Worm (Caenorhabditis elegans) whole organism, L4 larva: ENCODE measurements around the gene pmt-1.

Experiments used
- D1046.2 ChIP-seq: fragments of 200-800 bp; sonication (Bioruptor generic); IDR thresholded peaks from 2 replicates; pipeline ENCODE4 v1.3.6; 2022; ENCODE audit warnings: missing genetic modification characterization, missing compliant biosample characterization
- F26F4.8 ChIP-seq: fragments of 200-800 bp; sonication (Bioruptor generic); conservative IDR thresholded peaks from 2 replicates; pipeline ENCODE4 v1.3.6; 2022; ENCODE audit warnings: missing genetic modification characterization, missing compliant biosample characterization
- F37D6.2 ChIP-seq: sonication (generic microtip); optimal IDR thresholded peaks from 2 replicates; lab custom pipeline; 2016; ENCODE audit warnings: mild to moderate bottlenecking, missing genetic modification characterization, missing compliant biosample characterization
- F44E2.7 ChIP-seq: fragments of 200-800 bp; sonication (Bioruptor generic); IDR thresholded peaks from 2 replicates; pipeline ENCODE4 v2.1.2; 2022; ENCODE audit warnings: missing genetic modification characterization, missing compliant biosample characterization
- T20F7.1 ChIP-seq: fragments of 200-800 bp; sonication (Bioruptor generic); optimal IDR thresholded peaks from 2 replicates; lab custom pipeline; 2018; ENCODE audit warnings: mild to moderate bottlenecking, missing genetic modification characterization, missing compliant biosample characterization
- Y105C5A.15 ChIP-seq: fragments of 200-800 bp; sonication (Bioruptor generic); IDR thresholded peaks from 2 replicates; pipeline ENCODE4 v1.3.6; 2022; ENCODE audit warnings: missing genetic modification characterization, missing compliant biosample characterization
- Y48G9A.11 ChIP-seq: fragments of 200-800 bp; sonication (Bioruptor generic); IDR thresholded peaks from 2 replicates; pipeline ENCODE4 v1.3.6; 2022; ENCODE audit warnings: missing genetic modification reagents, missing genetic modification characterization, missing compliant biosample characterization
- ZK337.2 ChIP-seq: fragments of 200-800 bp; sonication (Bioruptor generic); IDR thresholded peaks from 2 replicates; pipeline ENCODE4 v1.3.6; 2022; ENCODE audit warnings: missing genetic modification reagents, missing genetic modification characterization, missing compliant biosample characterization
- aha-1 ChIP-seq: fragments of 150-350 bp; peaks from one replicate; lab custom pipeline; 2014; ENCODE audit warnings: missing biosample characterization, missing genetic modification characterization
- arid-1 ChIP-seq: fragments of 200-800 bp; sonication (Bioruptor generic); conservative IDR thresholded peaks from 2 replicates; pipeline ENCODE4 v1.3.6; 2022; ENCODE audit warnings: missing genetic modification reagents, missing genetic modification characterization, missing compliant biosample characterization
- ceh-20 ChIP-seq: fragments of 200-800 bp; sonication (Bioruptor generic); IDR thresholded peaks from 2 replicates; pipeline ENCODE4 v1.3.6; 2022; ENCODE audit warnings: missing genetic modification reagents, missing genetic modification characterization, missing compliant biosample characterization
- ceh-44 ChIP-seq: fragments of 200-800 bp; sonication (Bioruptor generic); IDR thresholded peaks from 2 replicates; pipeline ENCODE4 v1.3.6; 2022; ENCODE audit warnings: missing genetic modification reagents, missing genetic modification characterization, missing compliant biosample characterization
- ctbp-1 ChIP-seq: fragments of 200-800 bp; sonication (Bioruptor generic); IDR thresholded peaks from 2 replicates; pipeline ENCODE4 v1.3.6; 2022; ENCODE audit warnings: missing genetic modification reagents, missing genetic modification characterization, missing compliant biosample characterization
- daf-16 ChIP-seq, 3 experiments: sonication (generic microtip); optimal IDR thresholded peaks; 2 replicates each; lab custom pipeline; 2016 to 2017; ENCODE audit warnings: missing genetic modification characterization in 3 of 3, missing genetic modification reagents in 3 of 3, mild to moderate bottlenecking in 2 of 3, missing compliant biosample characterization in 2 of 3, missing biosample characterization in 1 of 3, moderate library complexity in 1 of 3
- daf-19 ChIP-seq: fragments of 200-800 bp; sonication (Bioruptor generic); conservative IDR thresholded peaks from 2 replicates; pipeline ENCODE4 v1.3.6; 2022; ENCODE audit warnings: missing genetic modification characterization, missing compliant biosample characterization
- daf-8 ChIP-seq: fragments of 200-800 bp; sonication (Bioruptor generic); IDR thresholded peaks from 2 replicates; pipeline ENCODE4 v1.3.6; 2022; ENCODE audit warnings: missing genetic modification characterization, missing compliant biosample characterization
- dpl-1 ChIP-seq: fragments of 150-350 bp; optimal IDR thresholded peaks from 2 replicates; lab custom pipeline; 2014; ENCODE audit warnings: missing biosample characterization, missing genetic modification reagents, missing genetic modification characterization
- dve-1 ChIP-seq: sonication (generic microtip); optimal IDR thresholded peaks from 2 replicates; lab custom pipeline; 2017; ENCODE audit warnings: antibody characterized with exemption, mild to moderate bottlenecking, missing genetic modification characterization, missing compliant biosample characterization; ENCODE audit not compliant: insufficient read depth
- egl-27 ChIP-seq: sonication (generic microtip); optimal IDR thresholded peaks from 3 replicates; lab custom pipeline; 2017; ENCODE audit warnings: missing biosample characterization, missing genetic modification reagents, missing genetic modification characterization
- fkh-10 ChIP-seq: fragments of 150-350 bp; optimal IDR thresholded peaks from 2 replicates; lab custom pipeline; 2014; ENCODE audit warnings: missing biosample characterization, missing genetic modification reagents, missing genetic modification characterization
- gei-8 ChIP-seq: fragments of 200-800 bp; sonication (Bioruptor generic); optimal IDR thresholded peaks from 2 replicates; lab custom pipeline; 2018; ENCODE audit warnings: mild to moderate bottlenecking, missing genetic modification characterization, missing compliant biosample characterization
- lin-15B ChIP-seq: fragments of 150-350 bp; sonication (generic microtip); optimal IDR thresholded peaks from 3 replicates; lab custom pipeline; 2014; ENCODE audit warnings: missing biosample characterization, missing genetic modification characterization
- lin-29 ChIP-seq: fragments of 200-800 bp; sonication (Bioruptor generic); IDR thresholded peaks from 2 replicates; pipeline ENCODE4 v1.3.6; 2022; ENCODE audit warnings: missing genetic modification reagents, missing genetic modification characterization, missing compliant biosample characterization
- lin-39 ChIP-seq: fragments of 150-350 bp; optimal IDR thresholded peaks from 2 replicates; lab custom pipeline; 2014; ENCODE audit warnings: missing biosample characterization, missing genetic modification reagents, missing genetic modification characterization
- lsy-2 ChIP-seq, 2 experiments: fragments of 150-350 bp in 1 of 2; sonication (generic microtip) in 1 of 2; optimal IDR thresholded peaks; 2 replicates each; lab custom pipeline; 2014 to 2017; ENCODE audit warnings: missing biosample characterization in 2 of 2, missing genetic modification characterization in 2 of 2
- madf-5 ChIP-seq, 2 experiments: fragments of 200-800 bp; sonication (Bioruptor generic); IDR thresholded peaks; 2 replicates each; pipeline ENCODE4 v1.3.6; 2022; ENCODE audit warnings: missing compliant biosample characterization in 2 of 2, missing genetic modification characterization in 2 of 2
- madf-9 ChIP-seq: fragments of 200-800 bp; sonication (Bioruptor generic); conservative IDR thresholded peaks from 2 replicates; pipeline ENCODE4 v1.3.6; 2022; ENCODE audit warnings: missing genetic modification reagents, missing genetic modification characterization, missing compliant biosample characterization
- mdt-29 ChIP-seq: fragments of 200-800 bp; sonication (Bioruptor generic); IDR thresholded peaks from 2 replicates; pipeline ENCODE4 v1.3.6; 2022; ENCODE audit warnings: missing genetic modification reagents, missing genetic modification characterization, missing compliant biosample characterization
- mxl-3 ChIP-seq: fragments of 200-800 bp; sonication (Bioruptor generic); optimal IDR thresholded peaks from 2 replicates; lab custom pipeline; 2018; ENCODE audit warnings: mild to moderate bottlenecking, missing genetic modification characterization, missing compliant biosample characterization
- nhr-102 ChIP-seq: sonication (generic microtip); optimal IDR thresholded peaks from 2 replicates; lab custom pipeline; 2016; ENCODE audit warnings: mild to moderate bottlenecking, missing genetic modification characterization, moderate library complexity, missing compliant biosample characterization
- nhr-11 ChIP-seq: fragments of 150-350 bp; optimal IDR thresholded peaks from 2 replicates; lab custom pipeline; 2014; ENCODE audit warnings: missing biosample characterization, missing genetic modification characterization
- nhr-237 ChIP-seq: sonication (generic microtip); optimal IDR thresholded peaks from 2 replicates; lab custom pipeline; 2017; ENCODE audit warnings: missing biosample characterization, missing genetic modification characterization
- nhr-28 ChIP-seq: fragments of 150-350 bp; optimal IDR thresholded peaks from 2 replicates; lab custom pipeline; 2014; ENCODE audit warnings: missing biosample characterization, missing genetic modification characterization
- nhr-42 ChIP-seq: fragments of 200-800 bp; sonication (Bioruptor generic); IDR thresholded peaks from 2 replicates; pipeline ENCODE4 v1.3.6; 2022; ENCODE audit warnings: missing genetic modification characterization, missing compliant biosample characterization
- nhr-48 ChIP-seq: sonication (generic microtip); optimal IDR thresholded peaks from 2 replicates; lab custom pipeline; 2016; ENCODE audit warnings: mild to moderate bottlenecking, missing genetic modification characterization, missing compliant biosample characterization
- pqm-1 ChIP-seq: sonication (generic microtip); optimal IDR thresholded peaks from 2 replicates; lab custom pipeline; 2017; ENCODE audit warnings: missing biosample characterization, missing genetic modification characterization
- saeg-2 ChIP-seq: fragments of 200-800 bp; sonication (Bioruptor generic); IDR thresholded peaks from 2 replicates; pipeline ENCODE4 v1.3.6; 2022; ENCODE audit warnings: missing genetic modification reagents, missing genetic modification characterization, missing compliant biosample characterization
- spr-3 ChIP-seq: fragments of 200-800 bp; sonication (Bioruptor generic); optimal IDR thresholded peaks from 2 replicates; lab custom pipeline; 2018; ENCODE audit warnings: mild to moderate bottlenecking, missing genetic modification characterization, missing compliant biosample characterization
- tra-1 ChIP-seq: fragments of 200-800 bp; sonication (Bioruptor generic); IDR thresholded peaks from 2 replicates; pipeline ENCODE4 v1.3.6; 2022; ENCODE audit warnings: missing genetic modification reagents, missing genetic modification characterization, missing compliant biosample characterization
- unc-130 ChIP-seq: sonication (generic microtip); optimal IDR thresholded peaks from 2 replicates; lab custom pipeline; 2016; ENCODE audit warnings: missing genetic modification reagents, missing genetic modification characterization, missing compliant biosample characterization
- unc-62 ChIP-seq, 3 experiments: fragments of 150-350 bp in 1 of 3; sonication (generic microtip); optimal IDR thresholded peaks in 2 of 3; peaks in 1 of 3; 1 replicate in 1 of 3; 2 replicates in 2 of 3; lab custom pipeline; 2014 to 2017; ENCODE audit warnings: missing biosample characterization in 3 of 3, missing genetic modification characterization in 3 of 3, missing genetic modification reagents in 3 of 3, missing genotype in 1 of 3
- zip-2 ChIP-seq: fragments of 150-350 bp; optimal IDR thresholded peaks from 2 replicates; lab custom pipeline; 2014; ENCODE audit warnings: missing biosample characterization, missing genetic modification characterization
- ztf-11 ChIP-seq: fragments of 150-350 bp; optimal IDR thresholded peaks from 2 replicates; lab custom pipeline; 2014; ENCODE audit warnings: missing biosample characterization, missing genetic modification characterization

The pmt-1 gene

ce11 chrII:5281137-5281536 lies 1.2 kb downstream of the pmt-1 start (continued):
- no peak for TF ChIP-seq lin-29 (GFP tag; lab: Robert Waterston, UW)
- TF ChIP-seq ctbp-1 (GFP tag; lab: Robert Waterston, UW) = no peak
- TF ChIP-seq aha-1 (tag; lab: Kevin White, UChicago) = peak; percentile 98
- TF ChIP-seq nhr-28 (tag; lab: Kevin White, UChicago) = peak; percentile 84
- TF ChIP-seq nhr-11 (tag; lab: Kevin White, UChicago) = no peak
- peak; percentile 20 to 39 for TF ChIP-seq lsy-2 (tag; optimal IDR thresholded peaks at IDR 0.05; lab: Kevin White, UChicago)
- peak; percentile 7 for TF ChIP-seq mxl-3 (GFP tag; lab: Kevin White, UChicago)
- no peak for TF ChIP-seq D1046.2 (GFP tag; lab: Robert Waterston, UW)
- TF ChIP-seq Y105C5A.15 = no peak
- TF ChIP-seq nhr-48 (tag; lab: Kevin White, UChicago) = peak; percentile 3
- no peak for TF ChIP-seq Y48G9A.11 (GFP tag; lab: Robert Waterston, UW)
- TF ChIP-seq saeg-2 = no peak
- TF ChIP-seq ZK337.2 (GFP tag; lab: Robert Waterston, UW) = no peak
- TF ChIP-seq F44E2.7 = no peak
- no peak for TF ChIP-seq zip-2 (tag; lab: Kevin White, UChicago)
- TF ChIP-seq nhr-42 (GFP tag; lab: Robert Waterston, UW) = no peak
- TF ChIP-seq tra-1 = peak; percentile 4; the same call in 1 of the 2 replicates
- TF ChIP-seq dpl-1 = no peak
- no peak for TF ChIP-seq T20F7.1 (GFP tag; lab: Kevin White, UChicago)
- TF ChIP-seq ceh-44 = no peak
- TF ChIP-seq F37D6.2 = no peak
- TF ChIP-seq dve-1 (tag; lab: Kevin White, UChicago) = peak; percentile 95
- TF ChIP-seq arid-1 = no peak
- TF ChIP-seq ztf-11 = no peak
- TF ChIP-seq madf-5 (GFP tag; IDR thresholded peaks at IDR 0.05; lab: Robert Waterston, UW) = no peak
- no peak for TF ChIP-seq lin-15B
- TF ChIP-seq fkh-10 = no peak
- TF ChIP-seq ceh-20 = peak; percentile 84
- no peak for TF ChIP-seq F26F4.8 (GFP tag; lab: Robert Waterston, UW)
- TF ChIP-seq lin-39 (tag; lab: Kevin White, UChicago) = no peak
- no peak for TF ChIP-seq daf-19 (GFP tag; lab: Robert Waterston, UW)
- TF ChIP-seq daf-8 (GFP tag; lab: Robert Waterston, UW) = no peak
- peak; percentile 69 for TF ChIP-seq pqm-1 (tag; lab: Kevin White, UChicago)
- TF ChIP-seq unc-130 (GFP tag; lab: Kevin White, UChicago) = no peak
- no peak for TF ChIP-seq nhr-237
- TF ChIP-seq egl-27 (tag; lab: Kevin White, UChicago) = no peak
- peak in 1 of 2 experiments; percentile 59 for TF ChIP-seq unc-62 (GFP tag; optimal IDR thresholded peaks at IDR 0.05 in 1 of 2; lab: Kevin White, UChicago)
- TF ChIP-seq unc-62 (tag; optimal IDR thresholded peaks at IDR 0.05; lab: Kevin White, UChicago) = no peak
- no peak for TF ChIP-seq gei-8
- no peak for TF ChIP-seq mdt-29 (GFP tag; lab: Robert Waterston, UW)
- TF ChIP-seq spr-3 = no peak
- TF ChIP-seq daf-16 (GFP tag; optimal IDR thresholded peaks at IDR 0.05; lab: Kevin White, UChicago) = no peak
- peak; percentile 79 for TF ChIP-seq daf-16 (tag; optimal IDR thresholded peaks at IDR 0.05; lab: Kevin White, UChicago)
- peak; percentile 41 for TF ChIP-seq nhr-102 (tag; lab: Kevin White, UChicago)
- TF ChIP-seq madf-9 (GFP tag; lab: Robert Waterston, UW) = no peak
